4 fruit fly cellular contexts compared by ENCODE assay signal in genomic region chr3L:14547811-14548765, dm6.
TF ChIP-seq lines count a peak whose summit lies in the region.

No protein-coding gene starts in this region.

- TF ChIP-seq CTCF in whole organism, embryonic (GFP tag; optimal IDR thresholded peaks at IDR 0.05; lab: Kevin White, UChicago), result no peak

TF ChIP-seq in whole organism, adult, 20 proteins besides CTCF, POLR2A, EP300 and RAD21:
- TF ChIP-seq CG1620 (GFP tag; optimal IDR thresholded peaks at IDR 0.05; lab: Kevin White, UChicago) (no peak), Clk (GFP tag; optimal IDR thresholded peaks at IDR 0.05; lab: Kevin White, UChicago) (no peak), Mnt (GFP tag; optimal IDR thresholded peaks at IDR 0.05; lab: Kevin White, UChicago) (no peak), bab1 (GFP tag; optimal IDR thresholded peaks at IDR 0.05; lab: Kevin White, UChicago) (peak; percentile 48), CG33017 (tag; optimal IDR thresholded peaks at IDR 0.05; lab: Kevin White, UChicago) (no peak), CG7101 (tag; optimal IDR thresholded peaks at IDR 0.05; lab: Kevin White, UChicago) (no peak), tj (GFP tag; optimal IDR thresholded peaks at IDR 0.05; lab: Kevin White, UChicago) (peak; percentile 93), pad (GFP tag; optimal IDR thresholded peaks at IDR 0.05; lab: Kevin White, UChicago) (no peak), cic (GFP tag; optimal IDR thresholded peaks at IDR 0.05; lab: Kevin White, UChicago) (peak; percentile 14), kay (GFP tag; lab: Kevin White, UChicago; ENCODE audit: borderline replicate concordance) (peak; percentile 83), cnc (optimal IDR thresholded peaks at IDR 0.05; lab: Kevin White, UChicago) (no peak), CG5204 (GFP tag; optimal IDR thresholded peaks at IDR 0.05; lab: Kevin White, UChicago) (no peak), toe (GFP tag; optimal IDR thresholded peaks at IDR 0.05; lab: Kevin White, UChicago) (no peak)

TF ChIP-seq in whole organism, embryonic, 481 proteins besides CTCF, POLR2A, EP300 and RAD21 (continues in another document):
- TF ChIP-seq grn (GFP tag; optimal IDR thresholded peaks at IDR 0.05; lab: Kevin White, UChicago) (peak; percentile 40), Bgb (GFP tag; IDR thresholded peaks at IDR 0.05; lab: Robert Waterston, UW; ENCODE audit: partially characterized antibody) (no peak), chinmo (GFP tag; IDR thresholded peaks at IDR 0.05; lab: Robert Waterston, UW; ENCODE audit: partially characterized antibody) (0 out of 4 replicates have a peak, but pooled peaks have one; percentile 79), sd (tag; optimal IDR thresholded peaks at IDR 0.05; lab: Kevin White, UChicago) (peak; percentile 82), eve (GFP tag; optimal IDR thresholded peaks at IDR 0.05; lab: Kevin White, UChicago) (peak in 1 of 2 experiments; percentile 49), nmo (GFP tag; optimal IDR thresholded peaks at IDR 0.05; lab: Kevin White, UChicago) (no peak), gcm (GFP tag; optimal IDR thresholded peaks at IDR 0.05; lab: Kevin White, UChicago) (no peak), schlank (tag; optimal IDR thresholded peaks at IDR 0.05; lab: Kevin White, UChicago) (no peak), bigmax (GFP tag; optimal IDR thresholded peaks at IDR 0.05; lab: Kevin White, UChicago) (no peak), CG16779 (GFP tag; IDR thresholded peaks at IDR 0.05; lab: Robert Waterston, UW) (no peak), lab (GFP tag; optimal IDR thresholded peaks at IDR 0.05; lab: Kevin White, UChicago) (peak; percentile 21), D19B (GFP tag; optimal IDR thresholded peaks at IDR 0.05; lab: Kevin White, UChicago) (no peak), Adf1 (GFP tag; IDR thresholded peaks at IDR 0.05; lab: Robert Waterston, UW) (no peak), exex (tag; optimal IDR thresholded peaks at IDR 0.05; lab: Kevin White, UChicago) (peak; percentile 84), repo (GFP tag; optimal IDR thresholded peaks at IDR 0.05; lab: Kevin White, UChicago) (no peak), sima (GFP tag; optimal IDR thresholded peaks at IDR 0.05; lab: Kevin White, UChicago) (no peak), twi (tag; optimal IDR thresholded peaks at IDR 0.05; lab: Kevin White, UChicago) (peak; percentile 93), CG17912 (GFP tag; optimal IDR thresholded peaks at IDR 0.05; lab: Kevin White, UChicago) (no peak), Pdp1 (GFP tag; optimal IDR thresholded peaks at IDR 0.05; lab: Kevin White, UChicago) (peak in 1 of 2 experiments; percentile 15), Camta (GFP tag; optimal IDR thresholded peaks at IDR 0.05; lab: Kevin White, UChicago) (no peak), Hr78 (GFP tag; optimal IDR thresholded peaks at IDR 0.05; lab: Kevin White, UChicago) (peak in 1 of 2 experiments; percentile 1), cwo (GFP tag; optimal IDR thresholded peaks at IDR 0.05; lab: Kevin White, UChicago) (peak; percentile 97), CG15696 (tag; optimal IDR thresholded peaks at IDR 0.05; lab: Kevin White, UChicago) (no peak), inv (GFP tag; IDR thresholded peaks at IDR 0.05; lab: Robert Waterston, UW; ENCODE audit: partially characterized antibody) (no peak), CG14667 (GFP tag; IDR thresholded peaks at IDR 0.05; lab: Robert Waterston, UW) (no peak), sr (GFP tag; IDR thresholded peaks at IDR 0.05; lab: Robert Waterston, UW) (no peak)

TF ChIP-seq in whole organism, prepupa, 60 proteins besides CTCF, POLR2A, EP300 and RAD21:
- TF ChIP-seq topi (GFP tag; optimal IDR thresholded peaks at IDR 0.05; lab: Kevin White, UChicago), result no peak
- peak; percentile 29 for TF ChIP-seq Eip93F (GFP tag; optimal IDR thresholded peaks at IDR 0.05; lab: Kevin White, UChicago)
- TF ChIP-seq net (GFP tag; optimal IDR thresholded peaks at IDR 0.05; lab: Kevin White, UChicago), result no peak
- TF ChIP-seq fkh (GFP tag; optimal IDR thresholded peaks at IDR 0.05; lab: Kevin White, UChicago), result peak; percentile 20
- TF ChIP-seq svp (GFP tag; lab: Kevin White, UChicago), result peak; percentile 82

TF ChIP-seq in whole organism, wandering third instar larva, 38 proteins besides CTCF, POLR2A, EP300 and RAD21:
- TF ChIP-seq Rel (GFP tag; optimal IDR thresholded peaks at IDR 0.05; lab: Kevin White, UChicago), result no peak
- peak; percentile 27 for TF ChIP-seq Rel (tag; optimal IDR thresholded peaks at IDR 0.05; lab: Kevin White, UChicago)
- TF ChIP-seq rgr (GFP tag; optimal IDR thresholded peaks at IDR 0.05; lab: Kevin White, UChicago), result no peak
- peak; percentile 31 for TF ChIP-seq h (GFP tag; optimal IDR thresholded peaks at IDR 0.05; lab: Kevin White, UChicago)
